Worm (Caenorhabditis elegans): ENCODE data around the gene C49A9.10.

ce11 chrIV:6187160-6187559 lies 19.0 kb downstream of the C49A9.10 start:
- TF ChIP-seq unc-62 (GFP tag; optimal IDR thresholded peaks at IDR 0.05) = no peak
- TF ChIP-seq nhr-25 (tag; optimal IDR thresholded peaks at IDR 0.05) = no peak
- no peak for TF ChIP-seq mab-5 (tag; optimal IDR thresholded peaks at IDR 0.05)
- TF ChIP-seq lin-13 (GFP tag; optimal IDR thresholded peaks at IDR 0.05) = no peak

All from whole organism, L2 larva.